Worm (Caenorhabditis elegans) whole organism, L4/young adult: ENCODE data around the gene ilcr-2.

Experiments
- W03F9.2 ChIP-seq: fragments of 150-350 bp; optimal IDR thresholded peaks from 2 replicates; lab custom pipeline; 2014; ENCODE audit warnings: missing biosample characterization, missing genetic modification characterization
- dao-5 ChIP-seq: sonication (generic microtip); optimal IDR thresholded peaks from 2 replicates; lab custom pipeline; 2016; ENCODE audit warnings: missing genotype, missing genetic modification characterization, moderate library complexity, missing compliant biosample characterization
- him-1 ChIP-seq: sonication (generic microtip); optimal IDR thresholded peaks from 2 replicates; lab custom pipeline; 2016; ENCODE audit warnings: missing genotype, missing genetic modification reagents, missing genetic modification characterization, missing compliant biosample characterization

- no peak for TF ChIP-seq him-1 (tag; lab: Kevin White, UChicago)
- TF ChIP-seq dao-5 (tag; lab: Kevin White, UChicago) = no peak
- TF ChIP-seq W03F9.2 (tag; lab: Kevin White, UChicago) = no peak
Measured at ce11 chrII:5518055-5518454, 43.0 kb downstream of the ilcr-2 start.
